Worm (Caenorhabditis elegans): Measurements from ENCODE around the gene C27A7.5.

DNA sequence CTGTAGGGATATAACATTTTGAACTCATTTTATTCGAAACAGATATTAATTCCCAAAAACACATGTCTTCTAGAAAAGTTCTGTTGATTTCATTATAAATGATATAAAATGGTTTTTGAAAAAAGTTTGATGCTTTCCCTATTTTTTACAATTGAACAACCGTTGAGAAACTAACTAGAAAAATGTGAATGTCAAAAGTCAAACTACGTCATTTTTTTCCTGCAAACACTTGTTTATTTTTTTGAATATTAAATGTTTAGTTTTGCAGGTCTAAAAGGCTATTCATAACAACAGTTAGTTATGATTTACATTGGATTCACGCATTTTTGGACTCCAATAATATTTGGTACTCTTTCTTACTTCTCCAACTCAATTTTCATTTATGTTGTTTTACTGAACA, 786 bp upstream of the C27A7.5 start, which contains the start of gene srj-4:
- TF ChIP-seq mdl-1 (tag; optimal IDR thresholded peaks at IDR 0.05) (no peak), snpc-4 (tag; optimal IDR thresholded peaks at IDR 0.05) (no peak)

All from whole organism, L2 larva.